Fruit fly (Drosophila melanogaster) whole organism, embryonic: ENCODE measurements around the gene sals.

Experiments
- B-H1 ChIP-seq: fragments of 200-800 bp; sonication (Bioruptor generic); IDR thresholded peaks from 3 replicates; pipeline ENCODE4 v1.3.6; 2022; ENCODE audit warnings: missing biosample characterization, missing genetic modification characterization
- CG10274 ChIP-seq: fragments of 200-800 bp; sonication (Bioruptor generic); optimal IDR thresholded peaks from 3 replicates; lab custom pipeline; 2017; ENCODE audit warnings: missing biosample characterization, mild to moderate bottlenecking, missing genetic modification characterization
- CG12071 ChIP-seq: fragments of 200-800 bp; sonication (Bioruptor generic); optimal IDR thresholded peaks from 3 replicates; lab custom pipeline; 2018; ENCODE audit warnings: missing biosample characterization, mild to moderate bottlenecking, missing genetic modification characterization
- CG2120 ChIP-seq: fragments of 200-800 bp; sonication (Bioruptor generic); optimal IDR thresholded peaks from 3 replicates; lab custom pipeline; 2016; ENCODE audit warnings: missing biosample characterization, missing genetic modification characterization
- CG3065 ChIP-seq: fragments of 200-800 bp; sonication (Bioruptor generic); optimal IDR thresholded peaks from 2 replicates; lab custom pipeline; 2016; ENCODE audit warnings: missing biosample characterization, missing genetic modification characterization
- CG6683 ChIP-seq: fragments of 200-800 bp; sonication (Bioruptor generic); optimal IDR thresholded peaks from 2 replicates; lab custom pipeline; 2017; ENCODE audit warnings: missing biosample characterization, mild to moderate bottlenecking, missing genetic modification characterization, missing genetic modification reagents
- CG6813 ChIP-seq: fragments of 200-800 bp; sonication (Bioruptor generic); optimal IDR thresholded peaks from 2 replicates; lab custom pipeline; 2017; ENCODE audit warnings: missing biosample characterization, missing genetic modification characterization, mild to moderate bottlenecking, moderate library complexity, missing genetic modification reagents
- CG7786 ChIP-seq: fragments of 200-800 bp; sonication (Bioruptor generic); optimal IDR thresholded peaks from 2 replicates; lab custom pipeline; 2016; ENCODE audit warnings: missing biosample characterization, missing genetic modification characterization
- CG8944 ChIP-seq: fragments of 200-800 bp; sonication (Bioruptor generic); optimal IDR thresholded peaks from 3 replicates; lab custom pipeline; 2016; ENCODE audit warnings: missing biosample characterization, missing genetic modification characterization
- CG9932 ChIP-seq: fragments of 200-800 bp; sonication (Bioruptor generic); IDR thresholded peaks from 2 replicates; pipeline ENCODE4 v1.3.6; 2022; ENCODE audit warnings: missing biosample characterization, missing genetic modification characterization
- CrebB ChIP-seq: fragments of 200-800 bp; sonication (Bioruptor generic); optimal IDR thresholded peaks from 3 replicates; lab custom pipeline; 2018; ENCODE audit warnings: missing biosample characterization, mild to moderate bottlenecking, missing genetic modification characterization
- Dfd ChIP-seq, 2 experiments: fragments of >200 bp; optimal IDR thresholded peaks; 2 replicates each; lab custom pipeline; 2017; ENCODE audit warnings: missing biosample characterization in 2 of 2, missing genetic modification characterization in 2 of 2
- Doc3 ChIP-seq: fragments of 200-800 bp; sonication (Bioruptor generic); IDR thresholded peaks from 3 replicates; pipeline ENCODE4 v1.3.6; 2022; ENCODE audit warnings: missing biosample characterization, missing genetic modification characterization; ENCODE audit not compliant: partially characterized antibody
- GATAe ChIP-seq: fragments of 200-800 bp; sonication (Bioruptor generic); conservative IDR thresholded peaks from 2 replicates; pipeline ENCODE4 v1.3.6; 2022; ENCODE audit warnings: missing biosample characterization, missing genetic modification characterization
- Jarid2 ChIP-seq: fragments of 200-800 bp; sonication (Bioruptor generic); optimal IDR thresholded peaks from 3 replicates; lab custom pipeline; 2017; ENCODE audit warnings: mild to moderate bottlenecking, missing biosample characterization, missing genetic modification reagents, missing genetic modification characterization
- Lhr ChIP-seq: fragments of 200-800 bp; sonication (Bioruptor generic); optimal IDR thresholded peaks from 3 replicates; lab custom pipeline; 2017; ENCODE audit warnings: mild to moderate bottlenecking, missing biosample characterization, missing genetic modification reagents, missing genetic modification characterization
- Meics ChIP-seq: fragments of 200-800 bp; sonication (Bioruptor generic); optimal IDR thresholded peaks from 2 replicates; lab custom pipeline; 2017; ENCODE audit warnings: missing biosample characterization, mild to moderate bottlenecking, missing genetic modification characterization
- NC2α ChIP-seq: fragments of 200-800 bp; sonication (Bioruptor generic); optimal IDR thresholded peaks from 2 replicates; lab custom pipeline; 2016; ENCODE audit warnings: missing biosample characterization, missing genetic modification characterization
- Nf-YB ChIP-seq: fragments of 200-800 bp; sonication (Bioruptor generic); optimal IDR thresholded peaks from 3 replicates; lab custom pipeline; 2019; ENCODE audit warnings: missing biosample characterization, mild to moderate bottlenecking, missing genetic modification characterization, moderate library complexity
- Opbp ChIP-seq: fragments of 200-800 bp; sonication (Bioruptor generic); IDR thresholded peaks from 3 replicates; pipeline ENCODE4 v1.3.6; 2022; ENCODE audit warnings: missing biosample characterization, missing genetic modification characterization; ENCODE audit not compliant: partially characterized antibody
- Optix ChIP-seq: fragments of 200-800 bp; sonication (Bioruptor generic); IDR thresholded peaks from 3 replicates; pipeline ENCODE4 v1.3.6; 2022; ENCODE audit warnings: missing biosample characterization, missing genetic modification characterization
- PHDP ChIP-seq: fragments of 200-800 bp; sonication (Bioruptor generic); optimal IDR thresholded peaks from 3 replicates; lab custom pipeline; 2018; ENCODE audit warnings: missing biosample characterization, mild to moderate bottlenecking, missing genetic modification characterization, moderate library complexity
- Rx ChIP-seq: fragments of 200-800 bp; sonication (Bioruptor generic); IDR thresholded peaks from 2 replicates; pipeline ENCODE4 v1.3.6; 2022; ENCODE audit warnings: missing biosample characterization, missing genetic modification characterization
- Trl ChIP-seq, 3 experiments: fragments of >200 bp in 2 of 3; fragments of 200-800 bp in 1 of 3; sonication (Bioruptor generic) in 1 of 3; optimal IDR thresholded peaks; 2 replicates in 1 of 3; 3 replicates in 2 of 3; lab custom pipeline; 2016 to 2017; ENCODE audit warnings: missing biosample characterization in 1 of 3, missing genetic modification characterization in 1 of 3
- al ChIP-seq: fragments of 200-800 bp; sonication (Bioruptor generic); IDR thresholded peaks from 2 replicates; pipeline ENCODE4 v1.3.6; 2022; ENCODE audit warnings: missing biosample characterization, missing genetic modification characterization
- bab2 ChIP-seq: fragments of 200-800 bp; sonication (Bioruptor generic); optimal IDR thresholded peaks from 2 replicates; lab custom pipeline; 2016; ENCODE audit warnings: missing biosample characterization, missing genetic modification characterization
- bcd ChIP-seq: fragments of 200-800 bp; sonication (Bioruptor generic); optimal IDR thresholded peaks from 2 replicates; lab custom pipeline; 2017; ENCODE audit warnings: missing biosample characterization, mild to moderate bottlenecking, missing genetic modification characterization
- ewg ChIP-seq: fragments of 200-800 bp; sonication (Bioruptor generic); optimal IDR thresholded peaks from 3 replicates; lab custom pipeline; 2017; ENCODE audit warnings: mild to moderate bottlenecking, missing biosample characterization, missing genetic modification reagents, missing genetic modification characterization
- gce ChIP-seq: fragments of 200-800 bp; sonication (Bioruptor generic); IDR thresholded peaks from 3 replicates; pipeline ENCODE4 v1.3.6; 2022; ENCODE audit warnings: missing biosample characterization, missing genetic modification characterization
- hth ChIP-seq: fragments of >200 bp; optimal IDR thresholded peaks from 2 replicates; lab custom pipeline; 2017; ENCODE audit warnings: inconsistent platforms
- knrl ChIP-seq: fragments of 200-800 bp; sonication (Bioruptor generic); IDR thresholded peaks from 3 replicates; pipeline ENCODE4 v1.3.6; 2022; ENCODE audit warnings: missing biosample characterization, missing genetic modification characterization; ENCODE audit not compliant: partially characterized antibody
- nerfin-2 ChIP-seq: fragments of 200-800 bp; sonication (Bioruptor generic); IDR thresholded peaks from 2 replicates; pipeline ENCODE4 v1.3.6; 2022; ENCODE audit warnings: missing biosample characterization, missing genetic modification characterization; ENCODE audit not compliant: partially characterized antibody
- nom ChIP-seq: fragments of 200-800 bp; sonication (Bioruptor generic); optimal IDR thresholded peaks from 2 replicates; lab custom pipeline; 2017; ENCODE audit warnings: missing biosample characterization, missing genetic modification characterization, mild to moderate bottlenecking, moderate library complexity, missing genetic modification reagents
- p53 ChIP-seq: fragments of 200-800 bp; sonication (Bioruptor generic); optimal IDR thresholded peaks from 2 replicates; lab custom pipeline; 2016; ENCODE audit warnings: missing biosample characterization, missing genetic modification characterization
- peb ChIP-seq: fragments of 200-800 bp; sonication (Bioruptor generic); IDR thresholded peaks from 2 replicates; pipeline ENCODE4 v1.3.6; 2022; ENCODE audit warnings: missing biosample characterization, missing genetic modification characterization
- pho ChIP-seq: fragments of 200-800 bp; sonication (Bioruptor generic); optimal IDR thresholded peaks from 2 replicates; lab custom pipeline; 2016; ENCODE audit warnings: missing biosample characterization, missing genetic modification characterization
- pnt ChIP-seq: fragments of 200-800 bp; sonication (Bioruptor generic); optimal IDR thresholded peaks from 3 replicates; lab custom pipeline; 2016; ENCODE audit warnings: missing biosample characterization, missing genetic modification characterization
- prd ChIP-seq, 3 experiments: fragments of >200 bp in 2 of 3; fragments of 200-800 bp in 1 of 3; sonication (Bioruptor generic) in 1 of 3; optimal IDR thresholded peaks in 2 of 3; IDR thresholded peaks in 1 of 3; 2 replicates in 2 of 3; 3 replicates in 1 of 3; pipeline versions ENCODE4 v1.3.6 to Lab custom; 2017 to 2022; ENCODE audit warnings: missing biosample characterization in 1 of 3, missing genetic modification characterization in 1 of 3
- pros ChIP-seq: fragments of 200-800 bp; sonication (Bioruptor generic); optimal IDR thresholded peaks from 3 replicates; lab custom pipeline; 2019; ENCODE audit warnings: missing biosample characterization, mild to moderate bottlenecking, missing genetic modification characterization, moderate library complexity
- rib ChIP-seq: fragments of 200-800 bp; sonication (Bioruptor generic); IDR thresholded peaks from 2 replicates; pipeline ENCODE4 v1.3.6; 2022; ENCODE audit warnings: missing biosample characterization, missing genetic modification characterization
- sens ChIP-seq: fragments of 200-800 bp; sonication (Bioruptor generic); peaks from one replicate; lab custom pipeline; 2016; ENCODE audit warnings: missing biosample characterization, missing genetic modification characterization
- sima ChIP-seq: fragments of 200-800 bp; sonication (Bioruptor generic); optimal IDR thresholded peaks from 2 replicates; lab custom pipeline; 2016; ENCODE audit warnings: missing biosample characterization, missing genetic modification characterization
- trem ChIP-seq: fragments of 200-800 bp; optimal IDR thresholded peaks from 3 replicates; lab custom pipeline; 2019; ENCODE audit warnings: missing biosample characterization, mild to moderate bottlenecking, missing genetic modification characterization, moderate library complexity

Gene sals

dm6 chr3R:11490269-11490668 is 38.7 kb upstream of the sals start (continued):
- TF ChIP-seq Doc3 (no peak), CG6813 (GFP tag; lab: Kevin White, UChicago) (no peak), sima (GFP tag; lab: Kevin White, UChicago) (no peak), Dfd (GFP tag; optimal IDR thresholded peaks at IDR 0.05; lab: Kevin White, UChicago) (no peak), CG12071 (no peak), nom (GFP tag; lab: Kevin White, UChicago) (no peak), ewg (GFP tag; lab: Kevin White, UChicago) (no peak), CG7786 (GFP tag; lab: Kevin White, UChicago) (no peak), CG2120 (GFP tag; lab: Kevin White, UChicago) (no peak), hth (lab: Kevin White, UChicago) (no peak), CG3065 (GFP tag; lab: Kevin White, UChicago) (no peak), Rx (GFP tag; lab: Robert Waterston, UW) (no peak), CrebB (tag; lab: Kevin White, UChicago) (no peak), GATAe (GFP tag; lab: Robert Waterston, UW) (no peak), PHDP (tag; lab: Kevin White, UChicago) (peak; percentile 36), Optix (GFP tag; lab: Robert Waterston, UW) (no peak), pnt (GFP tag; lab: Kevin White, UChicago) (no peak), knrl (GFP tag; lab: Robert Waterston, UW) (no peak), pros (no peak), al (GFP tag; lab: Robert Waterston, UW) (no peak), peb (GFP tag; lab: Robert Waterston, UW) (no peak), bab2 (GFP tag; lab: Kevin White, UChicago) (no peak), NC2α (no peak), Meics (GFP tag; lab: Kevin White, UChicago) (peak; percentile 25), pho (no peak), Opbp (GFP tag; lab: Robert Waterston, UW) (no peak), gce (GFP tag; lab: Robert Waterston, UW) (no peak), bcd (GFP tag; lab: Kevin White, UChicago) (no peak), CG9932 (GFP tag; lab: Robert Waterston, UW) (no peak), CG6683 (no peak), CG10274 (GFP tag; lab: Kevin White, UChicago) (no peak), Jarid2 (GFP tag; lab: Kevin White, UChicago) (no peak), prd (optimal IDR thresholded peaks at IDR 0.05; lab: Kevin White, UChicago) (no peak), prd (GFP tag; IDR thresholded peaks at IDR 0.05; lab: Robert Waterston, UW) (peak; percentile 27; the same call in 1 of the 3 replicates), trem (no peak), Lhr (GFP tag; lab: Kevin White, UChicago) (no peak), Trl (optimal IDR thresholded peaks at IDR 0.05; lab: Kevin White, UChicago) (no peak), Trl (GFP tag; optimal IDR thresholded peaks at IDR 0.05; lab: Kevin White, UChicago) (no peak), nerfin-2 (GFP tag; lab: Robert Waterston, UW) (no peak), sens (GFP tag; lab: Kevin White, UChicago) (no peak), rib (GFP tag; lab: Robert Waterston, UW) (no peak), B-H1 (GFP tag; lab: Robert Waterston, UW) (no peak), p53 (GFP tag; lab: Kevin White, UChicago) (no peak), CG8944 (GFP tag; lab: Kevin White, UChicago) (no peak), Nf-YB (GFP tag; lab: Kevin White, UChicago) (no peak)
- TF ChIP-seq, all 482 proteins: peak for 59
